Worm (Caenorhabditis elegans) whole organism, early embryonic: ENCODE results near the gene F44E2.4.

Experiments used
- aly-1 ChIP-seq: sonication (generic microtip); optimal IDR thresholded peaks from 2 replicates; lab custom pipeline; 2016; ENCODE audit warnings: missing genetic modification characterization, missing compliant biosample characterization
- ama-1 ChIP-seq: fragments of 150-350 bp; optimal IDR thresholded peaks from 2 replicates; lab custom pipeline; 2014
- flt-1 ChIP-seq: fragments of 200-800 bp; sonication (Bioruptor generic); IDR thresholded peaks from 2 replicates; pipeline ENCODE4 v1.3.6; 2022; ENCODE audit warnings: missing genetic modification characterization, missing compliant biosample characterization
- tra-4 ChIP-seq: sonication (generic microtip); optimal IDR thresholded peaks from 2 replicates; lab custom pipeline; 2017; ENCODE audit warnings: missing genetic modification characterization, missing compliant biosample characterization

ce11 chrIII:8866038-8866437 lies 27.8 kb upstream of the F44E2.4 start:
- TF ChIP-seq ama-1 (lab: Kevin White, UChicago): no peak
- TF ChIP-seq flt-1 (GFP tag; lab: Robert Waterston, UW): no peak
- no peak for TF ChIP-seq aly-1
- TF ChIP-seq tra-4 (tag; lab: Kevin White, UChicago): no peak
